Worm (Caenorhabditis elegans): ENCODE data around the gene K10B3.5.

The K10B3.5 gene

DNA sequence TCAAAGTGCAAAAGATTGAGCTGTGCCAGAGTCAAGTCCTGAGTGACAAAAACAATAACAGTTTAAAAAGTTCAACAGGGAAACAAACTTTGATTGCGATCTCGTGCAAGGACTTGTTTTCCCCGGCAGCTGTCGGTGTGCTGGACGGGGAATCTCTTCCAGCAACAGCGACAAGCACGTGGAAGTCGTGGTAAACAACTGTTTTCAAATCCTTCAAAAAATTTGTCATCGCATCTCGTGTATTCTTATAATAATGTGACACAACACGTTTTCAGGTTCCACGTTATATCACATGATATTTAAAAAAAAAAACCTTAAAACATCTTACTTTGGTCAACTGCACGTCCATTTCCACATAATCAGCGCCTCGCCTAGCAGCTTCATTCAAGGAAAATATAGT is 2.3 kb upstream of the K10B3.5 start:
- TF ChIP-seq zfh-2 (GFP tag; conservative IDR thresholded peaks at IDR 0.05) (0 out of 2 replicates have a peak, but pooled peaks have one; percentile 28), sptf-2 (GFP tag; optimal IDR thresholded peaks at IDR 0.05) (no peak), hsf-1 (GFP tag; IDR thresholded peaks at IDR 0.05) (0 out of 2 replicates have a peak, but pooled peaks have one; percentile 18), cebp-1 (GFP tag; IDR thresholded peaks at IDR 0.05) (no peak), cebp-1 (tag; optimal IDR thresholded peaks at IDR 0.05) (peak; percentile 47)

DNA sequence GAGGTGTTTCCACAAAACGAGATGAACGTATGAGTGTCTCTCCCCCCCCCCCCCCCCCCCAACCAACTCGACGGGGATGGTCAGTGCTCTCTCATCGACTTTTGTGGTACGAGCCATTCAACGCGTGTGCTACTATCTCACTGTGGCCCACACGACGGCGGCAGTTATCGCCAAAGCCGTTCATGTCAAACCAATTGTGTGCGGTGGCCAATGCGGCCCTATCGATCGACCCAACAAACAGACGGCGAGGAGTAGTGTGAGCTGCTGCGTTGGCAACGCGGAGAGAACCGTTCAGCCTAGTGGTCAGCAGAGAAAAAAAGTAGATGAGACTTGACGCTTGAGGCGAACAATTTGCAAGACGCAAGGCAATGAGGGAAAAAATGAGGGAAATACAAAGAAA is 3.5 kb downstream of the K10B3.5 start:
- TF ChIP-seq B0336.3 (GFP tag; IDR thresholded peaks at IDR 0.05), result peak; percentile 33; the same call in 1 of the 2 replicates
- TF ChIP-seq B0261.1 (tag; optimal IDR thresholded peaks at IDR 0.05), result no peak
- peak; percentile 29 for TF ChIP-seq nhr-80 (tag; optimal IDR thresholded peaks at IDR 0.05)
- peak; percentile 32 for TF ChIP-seq ceh-27 (GFP tag; optimal IDR thresholded peaks at IDR 0.05)
- peak; percentile 8; the same call in 1 of the 2 replicates for TF ChIP-seq hmg-1.2 (GFP tag; IDR thresholded peaks at IDR 0.05)
- peak; percentile 58 for TF ChIP-seq dox-1 (GFP tag; IDR thresholded peaks at IDR 0.05)
- TF ChIP-seq nfyb-1 (GFP tag; IDR thresholded peaks at IDR 0.05), result peak; percentile 51; the same call in 1 of the 2 replicates
- TF ChIP-seq let-607 (tag; optimal IDR thresholded peaks at IDR 0.05), result peak; percentile 33 to 39
- TF ChIP-seq ceh-40 (GFP tag; IDR thresholded peaks at IDR 0.05), result no peak
- no peak for TF ChIP-seq lin-40 (tag; optimal IDR thresholded peaks at IDR 0.05)
- TF ChIP-seq mcd-1 (GFP tag; IDR thresholded peaks at IDR 0.05), result peak; percentile 52; the same call in 1 of the 2 replicates
- peak; percentile 84 for TF ChIP-seq zfh-2 (GFP tag; conservative IDR thresholded peaks at IDR 0.05)
- no peak for TF ChIP-seq cebp-1 (GFP tag; IDR thresholded peaks at IDR 0.05)
- peak; percentile 12 for TF ChIP-seq cebp-1 (tag; optimal IDR thresholded peaks at IDR 0.05)

DNA sequence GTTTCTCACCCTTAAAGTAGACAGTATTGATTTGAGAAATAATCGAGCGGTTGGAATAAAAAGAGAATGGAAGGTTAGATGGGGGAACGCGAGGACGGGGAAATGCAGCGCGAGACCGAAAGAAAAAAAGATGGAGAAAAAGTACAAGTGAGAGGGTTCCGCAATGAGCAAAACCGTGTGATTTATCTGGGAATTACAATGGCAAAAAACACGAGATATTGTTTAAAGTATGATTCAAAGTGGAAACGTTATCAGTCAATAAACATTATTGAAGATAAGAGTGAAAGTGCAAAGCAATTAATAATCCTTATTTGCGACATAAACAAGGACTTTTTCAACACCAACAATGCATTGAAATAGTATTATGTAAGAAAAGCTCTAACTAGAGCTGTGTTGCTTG is 4.1 kb downstream of the K10B3.5 start, which contains the start of gene ztf-13:
Gene ztf-13, minus strand, starts transcription at position 11 of the 400 bp plus-strand sequence.
- peak; percentile 0 for TF ChIP-seq nhr-80 (tag; optimal IDR thresholded peaks at IDR 0.05)
- peak; percentile 6 for TF ChIP-seq pha-4 (tag; optimal IDR thresholded peaks at IDR 0.05)
- TF ChIP-seq cebp-1 (GFP tag; IDR thresholded peaks at IDR 0.05), result no peak
- peak; percentile 27 for TF ChIP-seq cebp-1 (tag; optimal IDR thresholded peaks at IDR 0.05)
- no peak for TF ChIP-seq madf-6 (GFP tag; IDR thresholded peaks at IDR 0.05)

DNA sequence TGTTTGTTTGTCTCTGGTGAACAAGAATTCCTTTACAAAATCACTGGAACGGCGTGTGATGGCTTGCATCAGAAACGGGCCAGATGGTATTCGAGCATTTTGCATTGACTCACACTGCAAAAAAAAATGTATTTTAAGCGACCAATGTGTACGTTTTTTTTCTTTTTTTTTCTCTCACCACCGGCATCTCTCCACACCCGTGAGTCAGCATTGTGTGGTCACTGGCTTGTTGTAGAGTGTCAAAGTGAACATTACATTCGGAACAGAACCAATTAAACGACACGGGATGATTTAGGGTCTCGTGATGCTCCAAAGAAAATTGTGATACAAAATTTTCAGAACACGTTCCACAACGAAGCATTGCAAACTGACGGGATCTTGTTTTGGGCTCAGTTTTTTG is 4.7 kb downstream of the K10B3.5 start:
- no peak for TF ChIP-seq dox-1 (GFP tag; IDR thresholded peaks at IDR 0.05)
- TF ChIP-seq F37B4.10 (GFP tag; IDR thresholded peaks at IDR 0.05), result no peak
- TF ChIP-seq nhr-80 (tag; optimal IDR thresholded peaks at IDR 0.05), result peak; percentile 53
- peak; percentile 21 for TF ChIP-seq ztf-18 (tag; optimal IDR thresholded peaks at IDR 0.05)
- peak; percentile 4 for TF ChIP-seq K12H6.12 (tag; optimal IDR thresholded peaks at IDR 0.05)
- TF ChIP-seq ceh-100 (GFP tag; IDR thresholded peaks at IDR 0.05), result no peak
- no peak for TF ChIP-seq egl-44 (GFP tag; IDR thresholded peaks at IDR 0.05)
- TF ChIP-seq Y95B8A.8 (GFP tag; IDR thresholded peaks at IDR 0.05), result no peak
- TF ChIP-seq bed-2 (GFP tag; IDR thresholded peaks at IDR 0.05), result no peak

DNA sequence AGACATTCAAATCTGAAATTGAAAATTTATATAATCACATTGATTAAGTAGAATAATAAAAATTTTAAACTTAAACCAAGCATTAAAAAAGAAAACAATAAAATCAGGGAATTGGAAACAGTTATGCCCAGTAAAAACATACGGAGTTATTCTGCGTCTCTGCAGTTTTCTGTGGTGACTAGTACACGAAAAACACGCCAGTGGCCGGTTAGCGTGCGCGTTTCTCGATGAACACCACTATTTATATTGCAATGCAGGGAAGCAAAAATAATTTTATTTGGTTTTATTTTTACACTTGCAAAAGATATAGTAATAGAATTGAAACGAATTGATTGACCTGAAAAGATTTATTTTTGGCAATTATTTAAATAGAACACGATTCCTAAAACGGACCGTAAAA is 6.4 kb downstream of the K10B3.5 start, which contains the start of gene sec-3:
Gene sec-3, minus strand, starts transcription at position 21 of the 400 bp plus-strand sequence.
- TF ChIP-seq T26A5.8 (tag; optimal IDR thresholded peaks at IDR 0.05) (no peak), lir-1 (GFP tag; conservative IDR thresholded peaks at IDR 0.05) (peak; percentile 22; the same call in 1 of the 2 replicates), hlh-26 (GFP tag; conservative IDR thresholded peaks at IDR 0.05) (no peak), mcd-1 (GFP tag; IDR thresholded peaks at IDR 0.05) (peak; percentile 82), fkh-3 (tag; optimal IDR thresholded peaks at IDR 0.05) (no peak), efl-1 (GFP tag; optimal IDR thresholded peaks at IDR 0.05) (no peak), let-607 (tag; optimal IDR thresholded peaks at IDR 0.05) (peak; percentile 10 to 42), sea-2 (GFP tag; IDR thresholded peaks at IDR 0.05) (no peak), ZK185.1 (tag; optimal IDR thresholded peaks at IDR 0.05; ENCODE audit: poor library complexity, severe bottlenecking) (peak; percentile 74), nfya-2 (GFP tag; IDR thresholded peaks at IDR 0.05) (no peak), B0336.3 (GFP tag; IDR thresholded peaks at IDR 0.05) (peak; percentile 58), mes-4 (tag; optimal IDR thresholded peaks at IDR 0.05) (no peak), pha-4 (tag; optimal IDR thresholded peaks at IDR 0.05) (peak; percentile 69), F23B12.7 (tag; optimal IDR thresholded peaks at IDR 0.05; ENCODE audit: insufficient read depth) (peak; percentile 76), akir-1 (GFP tag; optimal IDR thresholded peaks at IDR 0.05) (no peak), ceh-100 (GFP tag; IDR thresholded peaks at IDR 0.05) (peak; percentile 68), tbp1 (GFP tag; optimal IDR thresholded peaks at IDR 0.05) (peak; percentile 52), B0261.1 (tag; optimal IDR thresholded peaks at IDR 0.05) (no peak), pbrm-1 (GFP tag; IDR thresholded peaks at IDR 0.05) (peak; percentile 81), attf-3 (GFP tag; conservative IDR thresholded peaks at IDR 0.05) (no peak), snpc-4 (GFP tag; optimal IDR thresholded peaks at IDR 0.05) (no peak), snpc-4 (tag; optimal IDR thresholded peaks at IDR 0.05) (peak in 3 of 4 experiments; percentile 47 to 72 (median 65))

Measured in whole organism, young adult.